Fruit fly (Drosophila melanogaster) whole organism, embryonic: ENCODE results near the gene CG43707.

Experiments
- Asciz ChIP-seq: fragments of 200-800 bp; sonication (Bioruptor generic); optimal IDR thresholded peaks from 2 replicates; lab custom pipeline; 2017; ENCODE audit warnings: missing biosample characterization, mild to moderate bottlenecking, missing genetic modification characterization, missing genetic modification reagents
- CG10366 ChIP-seq: fragments of 200-800 bp; sonication (Bioruptor generic); IDR thresholded peaks from 2 replicates; pipeline ENCODE4 v1.3.6; 2022; ENCODE audit warnings: missing biosample characterization, missing genetic modification characterization
- CG11093 ChIP-seq: fragments of 200-800 bp; sonication (Bioruptor generic); IDR thresholded peaks from 3 replicates; pipeline ENCODE4 v1.3.6; 2022; ENCODE audit warnings: missing biosample characterization, missing genetic modification characterization
- CG11456 ChIP-seq: fragments of 200-800 bp; sonication (Bioruptor generic); IDR thresholded peaks from 3 replicates; pipeline ENCODE4 v1.3.6; 2022; ENCODE audit warnings: missing biosample characterization, missing genetic modification characterization
- CG11723 ChIP-seq: fragments of 200-800 bp; sonication (Bioruptor generic); optimal IDR thresholded peaks from 2 replicates; lab custom pipeline; 2017; ENCODE audit warnings: missing biosample characterization, mild to moderate bottlenecking, missing genetic modification characterization
- CG12104 ChIP-seq: fragments of 200-800 bp; sonication (Bioruptor generic); optimal IDR thresholded peaks from 3 replicates; lab custom pipeline; 2016; ENCODE audit warnings: missing biosample characterization, missing genetic modification characterization
- CG1233 ChIP-seq: fragments of 200-800 bp; sonication (Bioruptor generic); optimal IDR thresholded peaks from 4 replicates; lab custom pipeline; 2018; ENCODE audit warnings: missing biosample characterization, mild to moderate bottlenecking, missing genetic modification characterization
- CG12769 ChIP-seq: fragments of 200-800 bp; sonication (Bioruptor generic); optimal IDR thresholded peaks from 2 replicates; lab custom pipeline; 2019; ENCODE audit warnings: missing biosample characterization, mild to moderate bottlenecking, missing genetic modification characterization, moderate library complexity
- CG14667 ChIP-seq: fragments of 200-800 bp; sonication (Bioruptor generic); IDR thresholded peaks from 2 replicates; pipeline ENCODE4 v1.3.6; 2022; ENCODE audit warnings: missing biosample characterization, missing genetic modification characterization
- CG18599 ChIP-seq: fragments of 200-800 bp; sonication (Bioruptor generic); optimal IDR thresholded peaks from 3 replicates; lab custom pipeline; 2017; ENCODE audit warnings: missing biosample characterization, missing genetic modification characterization, mild to moderate bottlenecking, moderate library complexity, missing genetic modification reagents
- CG32772 ChIP-seq: fragments of 200-800 bp; sonication (Bioruptor generic); IDR thresholded peaks from 2 replicates; pipeline ENCODE4 v1.3.6; 2022; ENCODE audit warnings: missing biosample characterization, missing genetic modification characterization
- CG33213 ChIP-seq: fragments of 200-800 bp; sonication (Bioruptor generic); optimal IDR thresholded peaks from 3 replicates; lab custom pipeline; 2016; ENCODE audit warnings: missing biosample characterization, missing genetic modification characterization
- CG6654 ChIP-seq: fragments of 200-800 bp; sonication (Bioruptor generic); optimal IDR thresholded peaks from 2 replicates; lab custom pipeline; 2017; ENCODE audit warnings: missing biosample characterization, mild to moderate bottlenecking, missing genetic modification characterization
- CG7963 ChIP-seq: fragments of 200-800 bp; sonication (Bioruptor generic); IDR thresholded peaks from 3 replicates; pipeline ENCODE4 v1.3.6; 2022; ENCODE audit warnings: missing biosample characterization, missing genetic modification characterization; ENCODE audit not compliant: partially characterized antibody
- CG7987 ChIP-seq: fragments of 200-800 bp; sonication (Bioruptor generic); optimal IDR thresholded peaks from 2 replicates; lab custom pipeline; 2018; ENCODE audit warnings: missing biosample characterization, mild to moderate bottlenecking, missing genetic modification characterization, moderate library complexity
- CG8290 ChIP-seq, 3 experiments: fragments of 200-800 bp; sonication (Bioruptor generic); optimal IDR thresholded peaks; 2 replicates each; lab custom pipeline; 2016 to 2019; ENCODE audit warnings: missing biosample characterization in 3 of 3, missing genetic modification characterization in 3 of 3, mild to moderate bottlenecking in 2 of 3, moderate library complexity in 1 of 3
- CTCF ChIP-seq: fragments of 200-800 bp; sonication (Bioruptor generic); optimal IDR thresholded peaks from 2 replicates; lab custom pipeline; 2017; ENCODE audit warnings: missing biosample characterization, mild to moderate bottlenecking, missing genetic modification characterization, moderate library complexity
- Dad ChIP-seq: fragments of 200-800 bp; sonication (Bioruptor generic); optimal IDR thresholded peaks from 3 replicates; lab custom pipeline; 2016; ENCODE audit warnings: missing biosample characterization, missing genetic modification characterization
- GATAe ChIP-seq: fragments of 200-800 bp; sonication (Bioruptor generic); conservative IDR thresholded peaks from 2 replicates; pipeline ENCODE4 v1.3.6; 2022; ENCODE audit warnings: missing biosample characterization, missing genetic modification characterization
- Gsc ChIP-seq: fragments of 200-800 bp; sonication (Bioruptor generic); IDR thresholded peaks from 2 replicates; pipeline ENCODE4 v1.3.6; 2022; ENCODE audit warnings: missing biosample characterization, missing genetic modification characterization
- H2.0 ChIP-seq: fragments of 200-800 bp; sonication (Bioruptor generic); IDR thresholded peaks from 2 replicates; pipeline ENCODE4 v1.3.6; 2022; ENCODE audit warnings: missing biosample characterization, missing genetic modification characterization
- HLH54F ChIP-seq: fragments of 200-800 bp; sonication (Bioruptor generic); optimal IDR thresholded peaks from 3 replicates; lab custom pipeline; 2016; ENCODE audit warnings: missing biosample characterization, missing genetic modification characterization
- Hmx ChIP-seq: fragments of 200-800 bp; sonication (Bioruptor generic); optimal IDR thresholded peaks from 2 replicates; lab custom pipeline; 2016; ENCODE audit warnings: missing biosample characterization, missing genetic modification characterization
- Hr78 ChIP-seq, 2 experiments: fragments of 200-800 bp in 1 of 2; fragments of >200 bp in 1 of 2; sonication (Bioruptor generic) in 1 of 2; optimal IDR thresholded peaks; 2 replicates each; lab custom pipeline; 2017 to 2019; ENCODE audit warnings: missing biosample characterization in 2 of 2, missing genetic modification characterization in 2 of 2, mild to moderate bottlenecking in 1 of 2, moderate library complexity in 1 of 2
- Med ChIP-seq: fragments of 200-800 bp; sonication (Bioruptor generic); peaks from one replicate; lab custom pipeline; 2016; ENCODE audit warnings: missing biosample characterization, missing genetic modification characterization, mild to moderate bottlenecking, inconsistent platforms, moderate library complexity
- Meics ChIP-seq: fragments of 200-800 bp; sonication (Bioruptor generic); optimal IDR thresholded peaks from 2 replicates; lab custom pipeline; 2017; ENCODE audit warnings: missing biosample characterization, mild to moderate bottlenecking, missing genetic modification characterization
- Mes4 ChIP-seq: fragments of 200-800 bp; sonication (Bioruptor generic); optimal IDR thresholded peaks from 2 replicates; lab custom pipeline; 2016; ENCODE audit warnings: missing biosample characterization, missing genetic modification characterization
- Oaz ChIP-seq: fragments of 200-800 bp; sonication (Bioruptor generic); IDR thresholded peaks from 2 replicates; pipeline ENCODE4 v1.3.6; 2022; ENCODE audit warnings: missing biosample characterization, missing genetic modification characterization
- Oli ChIP-seq: fragments of 200-800 bp; sonication (Bioruptor generic); optimal IDR thresholded peaks from 2 replicates; lab custom pipeline; 2018; ENCODE audit warnings: missing biosample characterization, mild to moderate bottlenecking, missing genetic modification characterization, moderate library complexity
- Poxn ChIP-seq: fragments of 200-800 bp; sonication (Bioruptor generic); IDR thresholded peaks from 2 replicates; pipeline ENCODE4 v1.3.6; 2022; ENCODE audit warnings: missing biosample characterization, missing genetic modification characterization
- Rx ChIP-seq: fragments of 200-800 bp; sonication (Bioruptor generic); IDR thresholded peaks from 2 replicates; pipeline ENCODE4 v1.3.6; 2022; ENCODE audit warnings: missing biosample characterization, missing genetic modification characterization
- Side ChIP-seq: fragments of 200-800 bp; sonication (Bioruptor generic); optimal IDR thresholded peaks from 2 replicates; lab custom pipeline; 2016; ENCODE audit warnings: missing biosample characterization, missing genetic modification characterization
- bab2 ChIP-seq: fragments of 200-800 bp; sonication (Bioruptor generic); optimal IDR thresholded peaks from 2 replicates; lab custom pipeline; 2016; ENCODE audit warnings: missing biosample characterization, missing genetic modification characterization
- bsh ChIP-seq, 2 experiments: fragments of 200-800 bp; sonication (Bioruptor generic); optimal IDR thresholded peaks; 2 replicates each; lab custom pipeline; 2017 to 2018; ENCODE audit warnings: mild to moderate bottlenecking in 2 of 2, missing biosample characterization in 2 of 2, missing genetic modification characterization in 2 of 2, moderate library complexity in 1 of 2
- chinmo ChIP-seq: fragments of 200-800 bp; sonication (Bioruptor generic); IDR thresholded peaks from 4 replicates; pipeline ENCODE4 v1.3.6; 2022; ENCODE audit warnings: missing biosample characterization, missing genetic modification characterization; ENCODE audit not compliant: partially characterized antibody
- dm ChIP-seq: fragments of 200-800 bp; sonication (Bioruptor generic); optimal IDR thresholded peaks from 3 replicates; lab custom pipeline; 2016; ENCODE audit warnings: missing biosample characterization, missing genetic modification characterization
- fd3F ChIP-seq: fragments of 200-800 bp; sonication (Bioruptor generic); optimal IDR thresholded peaks from 2 replicates; lab custom pipeline; 2018; ENCODE audit warnings: missing biosample characterization, mild to moderate bottlenecking, missing genetic modification characterization, moderate library complexity
- grau ChIP-seq: fragments of 200-800 bp; optimal IDR thresholded peaks from 3 replicates; lab custom pipeline; 2019; ENCODE audit warnings: missing biosample characterization, mild to moderate bottlenecking, missing genetic modification characterization, moderate library complexity
- grn ChIP-seq: fragments of 200-800 bp; sonication (Bioruptor generic); optimal IDR thresholded peaks from 3 replicates; lab custom pipeline; 2017; ENCODE audit warnings: missing biosample characterization, missing genetic modification characterization
- hkb ChIP-seq, 2 experiments: fragments of 200-800 bp in 1 of 2; fragments of >200 bp in 1 of 2; sonication (Bioruptor generic) in 1 of 2; IDR thresholded peaks in 1 of 2; optimal IDR thresholded peaks in 1 of 2; 2 replicates each; pipeline versions ENCODE4 v1.3.6 to Lab custom; 2017 to 2022; ENCODE audit warnings: missing biosample characterization in 1 of 2, missing genetic modification characterization in 1 of 2
- jing ChIP-seq: fragments of 200-800 bp; sonication (Bioruptor generic); optimal IDR thresholded peaks from 2 replicates; lab custom pipeline; 2018; ENCODE audit warnings: missing biosample characterization, mild to moderate bottlenecking, missing genetic modification characterization
- lab ChIP-seq: fragments of 200-800 bp; sonication (Bioruptor generic); optimal IDR thresholded peaks from 3 replicates; lab custom pipeline; 2017; ENCODE audit warnings: missing biosample characterization, missing genetic modification characterization, mild to moderate bottlenecking, moderate library complexity, missing genetic modification reagents
- pb ChIP-seq: fragments of 200-800 bp; sonication (Bioruptor generic); optimal IDR thresholded peaks from 3 replicates; lab custom pipeline; 2016; ENCODE audit warnings: missing biosample characterization, missing genetic modification characterization
- pho ChIP-seq: fragments of 200-800 bp; sonication (Bioruptor generic); optimal IDR thresholded peaks from 2 replicates; lab custom pipeline; 2016; ENCODE audit warnings: missing biosample characterization, missing genetic modification characterization
- sens ChIP-seq: fragments of 200-800 bp; sonication (Bioruptor generic); peaks from one replicate; lab custom pipeline; 2016; ENCODE audit warnings: missing biosample characterization, missing genetic modification characterization
- so ChIP-seq: fragments of 200-800 bp; sonication (Bioruptor generic); IDR thresholded peaks from 3 replicates; pipeline ENCODE4 v1.3.6; 2022; ENCODE audit warnings: missing biosample characterization, missing genetic modification characterization
- vnd ChIP-seq: fragments of 200-800 bp; sonication (Bioruptor generic); IDR thresholded peaks from 3 replicates; pipeline ENCODE4 v1.3.6; 2022; ENCODE audit warnings: missing biosample characterization, missing genetic modification characterization; ENCODE audit not compliant: partially characterized antibody
- vvl ChIP-seq: fragments of 200-800 bp; sonication (Bioruptor generic); IDR thresholded peaks from 2 replicates; pipeline ENCODE4 v1.3.6; 2022; ENCODE audit warnings: missing biosample characterization, missing genetic modification characterization
- zen ChIP-seq: fragments of 200-800 bp; sonication (Bioruptor generic); optimal IDR thresholded peaks from 3 replicates; lab custom pipeline; 2018; ENCODE audit warnings: missing biosample characterization, mild to moderate bottlenecking, missing genetic modification characterization, moderate library complexity

The CG43707 gene

DNA sequence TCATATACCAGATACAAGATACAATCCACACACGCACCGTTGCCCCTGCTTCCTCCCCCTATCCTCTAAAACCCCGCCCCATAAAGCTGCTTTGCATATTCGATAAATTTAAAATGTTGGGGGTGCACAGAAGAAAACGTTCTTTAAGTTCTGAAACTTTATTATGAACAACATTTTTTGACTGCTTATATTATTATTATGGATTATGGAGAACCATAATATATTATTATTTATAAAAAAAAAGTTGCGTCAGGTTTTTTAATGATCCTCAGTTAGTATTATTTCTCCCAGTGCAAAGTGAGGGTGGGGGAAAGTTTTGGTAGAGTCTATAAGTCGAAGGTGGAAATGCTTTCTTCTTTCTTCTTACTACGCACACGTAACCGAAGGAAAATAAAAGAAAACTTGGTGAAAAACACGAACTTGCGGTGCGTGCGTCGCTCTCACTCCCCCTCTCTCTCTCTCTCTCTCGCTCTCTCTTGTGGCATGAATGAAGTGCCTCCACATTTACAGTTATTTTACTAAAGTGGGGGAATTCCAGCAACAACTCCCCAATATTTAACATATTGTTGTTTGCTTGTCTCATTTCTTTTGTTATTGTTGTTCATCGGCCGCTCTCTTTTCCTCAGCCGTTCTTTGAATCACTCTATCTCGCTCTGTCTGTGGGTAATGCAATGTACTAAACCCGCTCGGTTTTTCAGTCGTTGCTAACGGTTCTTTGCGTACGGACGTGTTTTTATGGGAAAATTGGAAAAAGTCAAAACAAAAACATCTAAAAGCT, 32.4 kb downstream of the CG43707 start (continued):
- TF ChIP-seq pho (GFP tag; lab: Kevin White, UChicago) (no peak), so (GFP tag; lab: Robert Waterston, UW) (peak; percentile 67), HLH54F (no peak), H2.0 (GFP tag; lab: Robert Waterston, UW) (peak; percentile 76), CG33213 (GFP tag; lab: Kevin White, UChicago) (no peak), zen (tag; lab: Kevin White, UChicago) (peak; percentile 66), Rx (peak; percentile 55), CG11093 (GFP tag; lab: Robert Waterston, UW) (peak; percentile 76), Gsc (GFP tag; lab: Robert Waterston, UW) (no peak; the same call in 1 of the 2 replicates), CG8290 (GFP tag; optimal IDR thresholded peaks at IDR 0.05; lab: Kevin White, UChicago) (peak; percentile 80), CG8290 (tag; optimal IDR thresholded peaks at IDR 0.05; lab: Kevin White, UChicago) (no peak), fd3F (GFP tag; lab: Kevin White, UChicago) (no peak), chinmo (GFP tag; lab: Robert Waterston, UW) (0 out of 4 replicates have a peak, but pooled peaks have one; percentile 44), CG7963 (GFP tag; lab: Robert Waterston, UW) (no peak), CG18599 (GFP tag; lab: Kevin White, UChicago) (peak; percentile 72), CG32772 (peak; percentile 88), jing (peak; percentile 24), Med (GFP tag; lab: Kevin White, UChicago) (peak; percentile 49), CG6654 (GFP tag; lab: Kevin White, UChicago) (peak; percentile 42), dm (GFP tag; lab: Kevin White, UChicago) (no peak), Mes4 (no peak), CG12104 (GFP tag; lab: Kevin White, UChicago) (peak; percentile 59), vvl (GFP tag; lab: Robert Waterston, UW) (peak; percentile 96), Asciz (GFP tag; lab: Kevin White, UChicago) (peak; percentile 77), grau (tag; lab: Kevin White, UChicago) (peak; percentile 81), Side (GFP tag; lab: Kevin White, UChicago) (no peak), Oli (tag; lab: Kevin White, UChicago) (peak; percentile 83), CG14667 (peak; percentile 75), grn (peak; percentile 1), Oaz (peak; percentile 33; the same call in 1 of the 2 replicates), bsh (GFP tag; optimal IDR thresholded peaks at IDR 0.05; lab: Kevin White, UChicago) (peak in 1 of 2 experiments; percentile 94), Hmx (GFP tag; lab: Kevin White, UChicago) (no peak), pb (no peak), CG11456 (GFP tag; lab: Robert Waterston, UW) (0 out of 3 replicates have a peak, but pooled peaks have one; percentile 67), CG10366 (GFP tag; lab: Robert Waterston, UW) (peak; percentile 71)

DNA sequence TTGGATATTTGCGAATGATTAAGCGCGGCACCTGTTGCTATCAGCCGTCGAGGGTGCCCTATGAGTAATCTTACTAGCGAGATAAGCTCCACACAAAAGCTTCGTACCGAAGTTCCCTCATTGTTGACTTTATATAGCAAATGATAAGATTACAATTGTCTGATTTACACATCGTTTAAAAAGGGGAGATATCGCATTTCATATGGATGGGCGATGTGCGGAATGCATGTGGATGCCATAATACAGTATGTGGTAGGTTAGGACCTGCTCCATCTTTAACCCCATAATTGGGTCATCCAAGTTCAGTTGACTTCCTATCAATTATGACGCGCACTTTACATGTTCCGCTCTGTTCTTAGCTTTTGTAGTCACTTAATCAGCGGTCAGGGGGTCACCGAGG, 34.6 kb downstream of the CG43707 start:
- peak; percentile 8 for TF ChIP-seq CG7987
- TF ChIP-seq CTCF (GFP tag; lab: Kevin White, UChicago) = no peak
- no peak for TF ChIP-seq lab
- peak in 1 of 2 experiments; percentile 90 for TF ChIP-seq Hr78 (GFP tag; optimal IDR thresholded peaks at IDR 0.05; lab: Kevin White, UChicago)
- no peak for TF ChIP-seq sens (GFP tag; lab: Kevin White, UChicago)
- no peak for TF ChIP-seq CG12769 (tag; lab: Kevin White, UChicago)
- TF ChIP-seq CG11723 (GFP tag; lab: Kevin White, UChicago) = no peak
- TF ChIP-seq CG33213 (GFP tag; lab: Kevin White, UChicago) = no peak
- TF ChIP-seq bab2 = no peak
- TF ChIP-seq hkb (optimal IDR thresholded peaks at IDR 0.05; lab: Kevin White, UChicago) = no peak
- TF ChIP-seq hkb (GFP tag; IDR thresholded peaks at IDR 0.05; lab: Robert Waterston, UW) = 0 out of 2 replicates have a peak, but pooled peaks have one; percentile 37
- TF ChIP-seq GATAe (GFP tag; lab: Robert Waterston, UW) = peak; percentile 91
- no peak for TF ChIP-seq CG1233 (GFP tag; lab: Kevin White, UChicago)
- no peak for TF ChIP-seq Dad (GFP tag; lab: Kevin White, UChicago)
- TF ChIP-seq vnd (GFP tag; lab: Robert Waterston, UW) = no peak
- TF ChIP-seq CG12104 (GFP tag; lab: Kevin White, UChicago) = no peak
- TF ChIP-seq Poxn (GFP tag; lab: Robert Waterston, UW) = no peak
- peak; percentile 88 for TF ChIP-seq Meics (GFP tag; lab: Kevin White, UChicago)
